Worm (Caenorhabditis elegans) whole organism, late embryonic: ENCODE data around the gene mrpl-10.

Experiments used
- C08G9.2 ChIP-seq: sonication (generic microtip); optimal IDR thresholded peaks from 2 replicates; lab custom pipeline; 2016; ENCODE audit warnings: mild to moderate bottlenecking, missing genetic modification characterization, moderate library complexity, missing compliant biosample characterization
- C38D4.7 ChIP-seq: fragments of 200-800 bp; sonication (Bioruptor generic); optimal IDR thresholded peaks from 2 replicates; lab custom pipeline; 2018; ENCODE audit warnings: mild to moderate bottlenecking, missing genetic modification characterization, moderate library complexity, missing compliant biosample characterization
- K09A11.1 ChIP-seq: sonication (generic microtip); optimal IDR thresholded peaks from 2 replicates; lab custom pipeline; 2017; ENCODE audit warnings: antibody characterized with exemption, mild to moderate bottlenecking, missing genetic modification characterization, missing compliant biosample characterization; ENCODE audit not compliant: insufficient read depth
- T23F11.4 ChIP-seq: fragments of 200-800 bp; sonication (Bioruptor generic); optimal IDR thresholded peaks from 2 replicates; lab custom pipeline; 2018; ENCODE audit warnings: mild to moderate bottlenecking, missing genetic modification characterization, missing compliant biosample characterization
- Y22D7AL.16 ChIP-seq: sonication (generic microtip); optimal IDR thresholded peaks from 2 replicates; lab custom pipeline; 2016; ENCODE audit warnings: missing genetic modification characterization, missing compliant biosample characterization
- ahr-1 ChIP-seq: sonication (generic microtip); optimal IDR thresholded peaks from 2 replicates; lab custom pipeline; 2016; ENCODE audit warnings: missing genetic modification characterization, missing compliant biosample characterization
- ceh-14 ChIP-seq: sonication (generic microtip); optimal IDR thresholded peaks from 2 replicates; lab custom pipeline; 2016; ENCODE audit warnings: missing genotype, missing genetic modification characterization, missing compliant biosample characterization
- ceh-22 ChIP-seq: sonication (generic microtip); optimal IDR thresholded peaks from 2 replicates; lab custom pipeline; 2017; ENCODE audit warnings: missing biosample characterization, missing genetic modification characterization
- ceh-24 ChIP-seq: sonication (generic microtip); optimal IDR thresholded peaks from 2 replicates; lab custom pipeline; 2016; ENCODE audit warnings: mild to moderate bottlenecking, missing genetic modification characterization, missing compliant biosample characterization
- ceh-30 ChIP-seq: fragments of 150-350 bp; optimal IDR thresholded peaks from 2 replicates; lab custom pipeline; 2014; ENCODE audit warnings: missing biosample characterization, missing genetic modification characterization
- ceh-31 ChIP-seq: sonication (generic microtip); optimal IDR thresholded peaks from 2 replicates; lab custom pipeline; 2016; ENCODE audit warnings: missing genetic modification characterization, missing compliant biosample characterization
- ceh-45 ChIP-seq: fragments of 200-800 bp; sonication (Bioruptor generic); IDR thresholded peaks from 2 replicates; pipeline ENCODE4 v1.3.6; 2022; ENCODE audit warnings: missing genetic modification reagents, missing genetic modification characterization, missing compliant biosample characterization
- ceh-6 ChIP-seq: fragments of 200-800 bp; sonication (Bioruptor generic); optimal IDR thresholded peaks from 2 replicates; lab custom pipeline; 2018; ENCODE audit warnings: mild to moderate bottlenecking, missing genetic modification characterization, missing compliant biosample characterization
- ceh-9 ChIP-seq: sonication (generic microtip); optimal IDR thresholded peaks from 2 replicates; lab custom pipeline; 2016; ENCODE audit warnings: mild to moderate bottlenecking, missing genetic modification characterization, inconsistent platforms, missing compliant biosample characterization
- che-1 ChIP-seq: sonication (generic microtip); optimal IDR thresholded peaks from 2 replicates; lab custom pipeline; 2016; ENCODE audit warnings: mild to moderate bottlenecking, missing genetic modification characterization, missing compliant biosample characterization
- dve-1 ChIP-seq: sonication (generic microtip); optimal IDR thresholded peaks from 2 replicates; lab custom pipeline; 2017; ENCODE audit warnings: antibody characterized with exemption, mild to moderate bottlenecking, missing genetic modification characterization, missing compliant biosample characterization
- elt-2 ChIP-seq: sonication (generic microtip); optimal IDR thresholded peaks from 2 replicates; lab custom pipeline; 2016; ENCODE audit warnings: missing genetic modification reagents, missing genetic modification characterization, missing compliant biosample characterization
- eyg-1 ChIP-seq: sonication (generic microtip); optimal IDR thresholded peaks from 2 replicates; lab custom pipeline; 2016; ENCODE audit warnings: missing genotype, missing genetic modification characterization, missing compliant biosample characterization
- fax-1 ChIP-seq: sonication (generic microtip); optimal IDR thresholded peaks from 2 replicates; lab custom pipeline; 2016; ENCODE audit warnings: missing genotype, missing genetic modification characterization, missing compliant biosample characterization
- fkh-6 ChIP-seq: sonication (generic microtip); optimal IDR thresholded peaks from 2 replicates; lab custom pipeline; 2016; ENCODE audit warnings: missing genetic modification characterization, missing compliant biosample characterization
- hlh-15 ChIP-seq: sonication (generic microtip); optimal IDR thresholded peaks from 2 replicates; lab custom pipeline; 2016; ENCODE audit warnings: missing genetic modification characterization, missing compliant biosample characterization
- hlh-6 ChIP-seq: sonication (generic microtip); optimal IDR thresholded peaks from 2 replicates; lab custom pipeline; 2016; ENCODE audit warnings: missing genotype, missing genetic modification characterization, missing compliant biosample characterization
- hlh-8 ChIP-seq: sonication (generic microtip); optimal IDR thresholded peaks from 2 replicates; lab custom pipeline; 2016; ENCODE audit warnings: missing genotype, missing genetic modification characterization, missing compliant biosample characterization
- lin-11 ChIP-seq: fragments of 200-800 bp; sonication (Bioruptor generic); optimal IDR thresholded peaks from 2 replicates; lab custom pipeline; 2018; ENCODE audit warnings: mild to moderate bottlenecking, missing genetic modification characterization, missing compliant biosample characterization
- madf-2 ChIP-seq: sonication (generic microtip); optimal IDR thresholded peaks from 2 replicates; lab custom pipeline; 2017; ENCODE audit warnings: missing genetic modification characterization, missing compliant biosample characterization
- mec-3 ChIP-seq: sonication (generic microtip); optimal IDR thresholded peaks from 2 replicates; lab custom pipeline; 2016; ENCODE audit warnings: borderline replicate concordance, missing genetic modification characterization, missing compliant biosample characterization
- nfya-1 ChIP-seq: sonication (generic microtip); optimal IDR thresholded peaks from 2 replicates; lab custom pipeline; 2017; ENCODE audit warnings: missing genetic modification characterization, mild to moderate bottlenecking, missing compliant biosample characterization, antibody characterized with exemption, moderate library complexity
- npax-4 ChIP-seq: sonication (generic microtip); optimal IDR thresholded peaks from 2 replicates; lab custom pipeline; 2016; ENCODE audit warnings: missing genetic modification characterization, missing compliant biosample characterization
- pag-3 ChIP-seq: sonication (generic microtip); optimal IDR thresholded peaks from 2 replicates; lab custom pipeline; 2016; ENCODE audit warnings: missing compliant biosample characterization, missing genetic modification characterization, borderline replicate concordance
- pat-9 ChIP-seq: fragments of 200-800 bp; sonication (Bioruptor generic); optimal IDR thresholded peaks from 2 replicates; lab custom pipeline; 2018; ENCODE audit warnings: mild to moderate bottlenecking, missing genetic modification characterization, moderate library complexity, missing compliant biosample characterization
- pax-1 ChIP-seq: fragments of 150-350 bp; optimal IDR thresholded peaks from 2 replicates; lab custom pipeline; 2014; ENCODE audit warnings: missing biosample characterization, missing genetic modification characterization
- pha-2 ChIP-seq: sonication (generic microtip); optimal IDR thresholded peaks from 2 replicates; lab custom pipeline; 2017; ENCODE audit warnings: mild to moderate bottlenecking, missing genetic modification characterization, missing compliant biosample characterization
- pha-4 ChIP-seq: fragments of 150-350 bp; optimal IDR thresholded peaks from 2 replicates; lab custom pipeline; 2018; ENCODE audit warnings: missing biosample characterization, missing genetic modification reagents, missing genetic modification characterization
- pqm-1 ChIP-seq: sonication (generic microtip); optimal IDR thresholded peaks from 2 replicates; lab custom pipeline; 2016; ENCODE audit warnings: missing genetic modification characterization, missing compliant biosample characterization
- ref-2 ChIP-seq: sonication (generic microtip); optimal IDR thresholded peaks from 2 replicates; lab custom pipeline; 2016; ENCODE audit warnings: missing genetic modification characterization, missing compliant biosample characterization
- rnt-1 ChIP-seq: sonication (generic microtip); optimal IDR thresholded peaks from 2 replicates; lab custom pipeline; 2016; ENCODE audit warnings: missing genetic modification characterization, missing compliant biosample characterization
- sox-2 ChIP-seq: fragments of 200-800 bp; sonication (Bioruptor generic); IDR thresholded peaks from 2 replicates; pipeline ENCODE4 v1.3.6; 2022; ENCODE audit warnings: missing genetic modification reagents, missing genetic modification characterization, missing compliant biosample characterization
- syd-9 ChIP-seq: sonication (generic microtip); optimal IDR thresholded peaks from 2 replicates; lab custom pipeline; 2016; ENCODE audit warnings: mild to moderate bottlenecking, missing genetic modification characterization, moderate library complexity, missing compliant biosample characterization
- tbx-2 ChIP-seq: sonication (generic microtip); optimal IDR thresholded peaks from 2 replicates; lab custom pipeline; 2016; ENCODE audit warnings: missing genetic modification characterization, missing compliant biosample characterization
- tbx-7 ChIP-seq: sonication (generic microtip); optimal IDR thresholded peaks from 2 replicates; lab custom pipeline; 2016; ENCODE audit warnings: missing genotype, missing genetic modification characterization, missing compliant biosample characterization
- unc-3 ChIP-seq, 2 experiments: fragments of 200-800 bp in 1 of 2; sonication (Bioruptor generic) in 1 of 2; sonication (generic microtip) in 1 of 2; conservative IDR thresholded peaks in 1 of 2; optimal IDR thresholded peaks in 1 of 2; 2 replicates each; pipeline versions ENCODE4 v1.3.6 to Lab custom; 2016 to 2022; ENCODE audit warnings: missing compliant biosample characterization in 2 of 2, missing genetic modification characterization in 2 of 2, missing genetic modification reagents in 1 of 2
- unc-55 ChIP-seq: sonication (generic microtip); optimal IDR thresholded peaks from 2 replicates; lab custom pipeline; 2017; ENCODE audit warnings: missing biosample characterization, missing genetic modification reagents, missing genetic modification characterization
- zip-5 ChIP-seq: sonication (generic microtip); optimal IDR thresholded peaks from 2 replicates; lab custom pipeline; 2016; ENCODE audit warnings: missing genetic modification characterization, missing compliant biosample characterization

Gene mrpl-10

DNA sequence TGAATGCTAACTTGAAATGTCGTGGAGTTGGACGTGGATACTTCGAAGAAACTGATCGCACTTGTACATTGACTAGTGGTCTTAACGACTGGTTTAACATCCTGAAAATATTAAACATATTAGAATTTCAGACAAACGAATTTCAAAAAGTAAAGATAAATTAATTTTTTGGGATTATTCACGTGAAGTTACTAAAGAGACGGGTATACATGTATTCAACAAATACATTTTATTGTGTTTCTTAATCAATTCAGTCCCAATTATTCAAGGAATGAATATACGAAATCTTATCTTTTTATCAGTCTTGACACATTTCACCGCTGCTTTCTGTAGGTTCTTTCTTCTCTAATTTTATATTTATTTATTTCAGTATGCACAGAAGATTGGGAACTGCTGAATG is at the start of gene mrpl-10, which contains the start of gene clec-142:
Gene mrpl-10, minus strand, starts transcription at position 101 of the 400 bp plus-strand sequence.
Gene clec-142, plus strand, starts transcription at position 264 of the 400 bp plus-strand sequence.
- TF ChIP-seq tbx-7 (tag; lab: Kevin White, UChicago) (no peak), unc-3 (GFP tag; conservative IDR thresholded peaks at IDR 0.05; lab: Robert Waterston, UW) (no peak), unc-3 (tag; optimal IDR thresholded peaks at IDR 0.05; lab: Kevin White, UChicago) (no peak)

- TF ChIP-seq tbx-2 (tag; lab: Kevin White, UChicago) (no peak), ceh-6 (GFP tag; lab: Kevin White, UChicago) (no peak), syd-9 (no peak), ceh-45 (GFP tag; lab: Robert Waterston, UW) (no peak), pax-1 (tag; lab: Kevin White, UChicago) (no peak), hlh-15 (tag; lab: Kevin White, UChicago) (no peak), elt-2 (tag; lab: Kevin White, UChicago) (no peak), C08G9.2 (tag; lab: Kevin White, UChicago) (no peak), sox-2 (no peak), ceh-30 (tag; lab: Kevin White, UChicago) (no peak), ceh-24 (tag; lab: Kevin White, UChicago) (no peak), unc-55 (no peak), unc-3 (GFP tag; conservative IDR thresholded peaks at IDR 0.05; lab: Robert Waterston, UW) (no peak), unc-3 (tag; optimal IDR thresholded peaks at IDR 0.05; lab: Kevin White, UChicago) (no peak), pag-3 (no peak), lin-11 (tag; lab: Kevin White, UChicago) (no peak), pqm-1 (tag; lab: Kevin White, UChicago) (no peak), K09A11.1 (tag; lab: Kevin White, UChicago) (no peak), madf-2 (tag; lab: Kevin White, UChicago) (no peak), T23F11.4 (GFP tag; lab: Kevin White, UChicago) (no peak), eyg-1 (tag; lab: Kevin White, UChicago) (no peak)
These were observed 49.1 kb upstream of the mrpl-10 start for ce11 chrII:8327450-8327849.

DNA sequence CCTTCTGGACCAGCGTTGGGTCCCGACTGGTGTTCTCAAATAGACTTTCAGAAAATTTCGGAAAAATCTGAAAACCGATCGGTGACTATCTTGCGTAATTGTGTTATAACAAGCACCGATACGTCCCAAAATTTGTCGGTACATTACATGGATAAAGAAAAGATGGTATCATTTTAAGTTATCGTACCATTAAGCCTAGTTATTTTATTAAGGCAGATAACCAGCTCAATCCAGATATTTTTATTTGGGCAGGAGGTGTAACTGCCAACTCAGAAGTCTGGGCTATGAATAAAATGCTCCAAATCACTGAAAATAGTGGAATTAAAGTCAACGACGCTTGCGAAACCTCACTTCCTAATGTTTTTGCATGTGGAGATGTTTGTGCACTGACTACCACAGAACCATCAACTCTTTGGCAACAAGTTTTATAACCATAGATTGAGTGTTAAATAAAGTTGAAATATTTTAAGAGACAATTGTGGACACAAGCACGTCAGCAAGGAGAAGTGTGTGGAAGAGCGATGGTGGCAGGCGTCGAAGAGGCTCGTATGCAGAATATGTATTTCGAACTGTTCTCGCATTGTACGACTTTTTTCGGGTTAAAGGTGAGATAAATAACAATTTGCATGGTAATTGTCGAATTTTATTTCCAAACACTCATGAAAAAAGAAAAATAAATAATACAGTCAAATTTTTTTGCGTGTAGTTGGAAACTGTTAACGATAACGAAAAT is 48.1 kb upstream of the mrpl-10 start:
- TF ChIP-seq dve-1 (no peak), mec-3 (tag; lab: Kevin White, UChicago) (no peak), pha-4 (tag; lab: Kevin White, UChicago) (no peak), C38D4.7 (GFP tag; lab: Kevin White, UChicago) (no peak), ref-2 (tag; lab: Kevin White, UChicago) (no peak), zip-5 (tag; lab: Kevin White, UChicago) (no peak), hlh-15 (tag; lab: Kevin White, UChicago) (no peak), ceh-22 (tag; lab: Kevin White, UChicago) (no peak)

- TF ChIP-seq C38D4.7 (GFP tag; lab: Kevin White, UChicago): no peak
- TF ChIP-seq ceh-9: no peak
- TF ChIP-seq mec-3 (tag; lab: Kevin White, UChicago): no peak
- TF ChIP-seq fax-1: peak; percentile 26
- TF ChIP-seq Y22D7AL.16 (tag; lab: Kevin White, UChicago): no peak
- TF ChIP-seq hlh-6 (tag; lab: Kevin White, UChicago): no peak
- peak; percentile 59 for TF ChIP-seq fkh-6
- TF ChIP-seq eyg-1 (tag; lab: Kevin White, UChicago): peak; percentile 35
- TF ChIP-seq pha-2 (tag; lab: Kevin White, UChicago): peak; percentile 37
- no peak for TF ChIP-seq ceh-24 (tag; lab: Kevin White, UChicago)
- peak; percentile 44 for TF ChIP-seq hlh-8 (tag; lab: Kevin White, UChicago)
- peak; percentile 26 for TF ChIP-seq ahr-1
- no peak for TF ChIP-seq npax-4 (tag; lab: Kevin White, UChicago)
- peak; percentile 47 for TF ChIP-seq ceh-31
- peak; percentile 10 for TF ChIP-seq pat-9 (tag; lab: Kevin White, UChicago)
- TF ChIP-seq ceh-14 (tag; lab: Kevin White, UChicago): peak; percentile 53
- TF ChIP-seq rnt-1: peak; percentile 15
- peak; percentile 47 for TF ChIP-seq pax-1 (tag; lab: Kevin White, UChicago)
- TF ChIP-seq dve-1: no peak
- peak; percentile 40 for TF ChIP-seq zip-5 (tag; lab: Kevin White, UChicago)
- TF ChIP-seq che-1 (tag; lab: Kevin White, UChicago): peak; percentile 13
- TF ChIP-seq syd-9: peak; percentile 9
- TF ChIP-seq nfya-1 (tag; lab: Kevin White, UChicago): peak; percentile 75
These were observed 46.8 kb upstream of the mrpl-10 start, which contains the start of the genes ran-3 and C26D10.3 for ce11 chrII:8325002-8325539. ran-3 (minus strand) TSS chrII:8325052. C26D10.3 (plus strand) TSS chrII:8325386.
